Worm (Caenorhabditis elegans): ENCODE data around the gene B0361.14.

B0361.14 gene

ce11 chrIII:7336214-7336613, 36.9 kb upstream of the B0361.14 start, which contains the start of gene gsp-2 (continued):
- TF ChIP-seq nfya-1 (tag; optimal IDR thresholded peaks at IDR 0.05; ENCODE audit: borderline replicate concordance, insufficient read depth) (no peak), athp-1 (tag; optimal IDR thresholded peaks at IDR 0.05) (no peak), attf-6 (GFP tag; IDR thresholded peaks at IDR 0.05) (no peak), die-1 (tag; optimal IDR thresholded peaks at IDR 0.05) (no peak), B0019.2 (GFP tag; conservative IDR thresholded peaks at IDR 0.05) (no peak), B0261.1 (tag; optimal IDR thresholded peaks at IDR 0.05) (no peak), atf-7 (tag; optimal IDR thresholded peaks at IDR 0.05) (peak; percentile 51), nhr-179 (tag; optimal IDR thresholded peaks at IDR 0.05) (no peak), bed-2 (GFP tag; IDR thresholded peaks at IDR 0.05) (no peak), F57A8.1 (GFP tag; optimal IDR thresholded peaks at IDR 0.05) (no peak), madf-6 (GFP tag; IDR thresholded peaks at IDR 0.05) (peak; percentile 71; the same call in 1 of the 2 replicates), zfh-2 (GFP tag; conservative IDR thresholded peaks at IDR 0.05) (peak; percentile 61; the same call in 1 of the 2 replicates), lag-1 (GFP tag; IDR thresholded peaks at IDR 0.05) (no peak), B0035.1 (tag; optimal IDR thresholded peaks at IDR 0.05) (no peak), mxl-1 (tag; optimal IDR thresholded peaks at IDR 0.05) (no peak), let-607 (tag; optimal IDR thresholded peaks at IDR 0.05) (peak; percentile 59 to 76), hlh-26 (GFP tag; conservative IDR thresholded peaks at IDR 0.05) (no peak), rec-8 (tag; optimal IDR thresholded peaks at IDR 0.05) (no peak), mcd-1 (GFP tag; IDR thresholded peaks at IDR 0.05) (peak; percentile 84), Y95B8A.8 (GFP tag; IDR thresholded peaks at IDR 0.05) (0 out of 2 replicates have a peak, but pooled peaks have one; percentile 39), lin-26 (GFP tag; IDR thresholded peaks at IDR 0.05) (0 out of 2 replicates have a peak, but pooled peaks have one; percentile 34), ceh-91 (GFP tag; IDR thresholded peaks at IDR 0.05) (peak; percentile 36; the same call in 1 of the 2 replicates), akir-1 (GFP tag; optimal IDR thresholded peaks at IDR 0.05) (no peak), snpc-1.1 (tag; optimal IDR thresholded peaks at IDR 0.05; ENCODE audit: insufficient read depth) (peak; percentile 27), snpc-4 (GFP tag; optimal IDR thresholded peaks at IDR 0.05) (no peak), snpc-4 (tag; optimal IDR thresholded peaks at IDR 0.05) (peak in 3 of 4 experiments; percentile 10 to 45 (median 35)), madf-8 (GFP tag; conservative IDR thresholded peaks at IDR 0.05) (0 out of 2 replicates have a peak, but pooled peaks have one; percentile 22), hrde-1 (tag; optimal IDR thresholded peaks at IDR 0.05; ENCODE audit: borderline replicate concordance) (no peak), snpc-1.3 (tag; optimal IDR thresholded peaks at IDR 0.05; ENCODE audit: insufficient read depth) (no peak), attf-5 (GFP tag; optimal IDR thresholded peaks at IDR 0.05) (peak; percentile 73), lsy-27 (tag; optimal IDR thresholded peaks at IDR 0.05; ENCODE audit: borderline replicate concordance, insufficient read depth) (peak; percentile 26), F49E8.2 (tag; optimal IDR thresholded peaks at IDR 0.05; ENCODE audit: insufficient read depth) (no peak), ceh-27 (GFP tag; optimal IDR thresholded peaks at IDR 0.05) (peak; percentile 69), nhr-80 (tag; optimal IDR thresholded peaks at IDR 0.05) (peak; percentile 84), unc-130 (GFP tag; optimal IDR thresholded peaks at IDR 0.05) (no peak), pha-4 (tag; optimal IDR thresholded peaks at IDR 0.05) (peak; percentile 3), nfyb-1 (GFP tag; IDR thresholded peaks at IDR 0.05) (peak; percentile 63; the same call in 1 of the 2 replicates), xnd-1 (tag; optimal IDR thresholded peaks at IDR 0.05) (no peak), bed-1 (GFP tag; IDR thresholded peaks at IDR 0.05) (no peak), lin-40 (tag; optimal IDR thresholded peaks at IDR 0.05) (peak; percentile 6), aptf-3 (GFP tag; IDR thresholded peaks at IDR 0.05) (no peak), madf-10 (tag; optimal IDR thresholded peaks at IDR 0.05) (no peak), mes-4 (tag; optimal IDR thresholded peaks at IDR 0.05) (no peak), lsl-1 (GFP tag; optimal IDR thresholded peaks at IDR 0.05) (peak; percentile 87), dpl-1 (GFP tag; optimal IDR thresholded peaks at IDR 0.05) (peak; percentile 13), B0336.3 (GFP tag; IDR thresholded peaks at IDR 0.05) (peak; percentile 28; the same call in 1 of the 2 replicates), madf-3 (GFP tag; IDR thresholded peaks at IDR 0.05) (0 out of 2 replicates have a peak, but pooled peaks have one; percentile 34)
